Worm (Caenorhabditis elegans) whole organism, L1 larva: ENCODE data around the gene tbc-10.

Experiments used
- efl-3 ChIP-seq: fragments of 200-800 bp; sonication (Bioruptor generic); optimal IDR thresholded peaks from 2 replicates; lab custom pipeline; 2018; ENCODE audit warnings: mild to moderate bottlenecking, missing genetic modification characterization, missing compliant biosample characterization
- egl-13 ChIP-seq: sonication (generic microtip); optimal IDR thresholded peaks from 2 replicates; lab custom pipeline; 2016; ENCODE audit warnings: missing genotype, missing genetic modification reagents, missing genetic modification characterization, missing compliant biosample characterization
- fkh-10 ChIP-seq: sonication (generic microtip); optimal IDR thresholded peaks from 2 replicates; lab custom pipeline; 2017; ENCODE audit warnings: missing biosample characterization, missing genetic modification reagents, missing genetic modification characterization
- lin-15B ChIP-seq: fragments of 150-350 bp; sonication (generic microtip); optimal IDR thresholded peaks from 3 replicates; lab custom pipeline; 2014; ENCODE audit warnings: missing biosample characterization, missing genetic modification characterization
- skn-1 ChIP-seq: fragments of 150-350 bp; optimal IDR thresholded peaks from 2 replicates; lab custom pipeline; 2014; ENCODE audit warnings: missing biosample characterization, missing genetic modification characterization
- snpc-4 ChIP-seq: fragments of 150-350 bp; optimal IDR thresholded peaks from 2 replicates; lab custom pipeline; 2014; ENCODE audit warnings: missing biosample characterization, missing genetic modification characterization
- zag-1 ChIP-seq: fragments of 150-350 bp; optimal IDR thresholded peaks from 2 replicates; lab custom pipeline; 2014; ENCODE audit warnings: missing biosample characterization, missing genetic modification characterization
- ztf-4 ChIP-seq: fragments of 150-350 bp; optimal IDR thresholded peaks from 2 replicates; lab custom pipeline; 2014; ENCODE audit warnings: missing biosample characterization, missing genetic modification characterization

DNA sequence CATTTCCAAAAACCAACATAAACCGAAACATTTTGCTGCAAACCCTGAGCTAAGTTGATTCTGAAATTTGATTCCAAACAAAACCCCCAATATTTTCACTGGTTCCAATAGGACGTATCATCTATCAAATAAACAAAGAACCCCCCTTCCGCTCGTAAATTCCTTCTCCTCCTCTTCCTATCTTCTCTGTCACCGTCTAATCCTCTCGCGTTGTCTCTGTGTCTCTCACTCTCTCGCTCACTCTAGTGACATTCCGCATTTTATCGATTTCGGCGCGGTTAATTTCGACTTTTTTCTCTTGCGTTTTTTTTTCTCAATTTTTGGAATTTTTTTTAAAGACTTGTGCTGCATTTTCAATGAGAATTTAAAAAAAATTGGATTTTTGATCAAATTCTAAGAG is 1.1 kb upstream of the tbc-10 start:
- TF ChIP-seq lin-15B (tag; lab: Kevin White, UChicago), result no peak
- no peak for TF ChIP-seq skn-1 (tag; lab: Kevin White, UChicago)
- no peak for TF ChIP-seq egl-13
- no peak for TF ChIP-seq snpc-4 (tag; lab: Kevin White, UChicago)
- TF ChIP-seq zag-1 (tag; lab: Kevin White, UChicago), result no peak
- no peak for TF ChIP-seq fkh-10 (GFP tag; lab: Kevin White, UChicago)
- TF ChIP-seq ztf-4 (tag; lab: Kevin White, UChicago), result no peak
- TF ChIP-seq efl-3, result no peak
